Worm (Caenorhabditis elegans): ENCODE results near the gene srbc-33.

DNA sequence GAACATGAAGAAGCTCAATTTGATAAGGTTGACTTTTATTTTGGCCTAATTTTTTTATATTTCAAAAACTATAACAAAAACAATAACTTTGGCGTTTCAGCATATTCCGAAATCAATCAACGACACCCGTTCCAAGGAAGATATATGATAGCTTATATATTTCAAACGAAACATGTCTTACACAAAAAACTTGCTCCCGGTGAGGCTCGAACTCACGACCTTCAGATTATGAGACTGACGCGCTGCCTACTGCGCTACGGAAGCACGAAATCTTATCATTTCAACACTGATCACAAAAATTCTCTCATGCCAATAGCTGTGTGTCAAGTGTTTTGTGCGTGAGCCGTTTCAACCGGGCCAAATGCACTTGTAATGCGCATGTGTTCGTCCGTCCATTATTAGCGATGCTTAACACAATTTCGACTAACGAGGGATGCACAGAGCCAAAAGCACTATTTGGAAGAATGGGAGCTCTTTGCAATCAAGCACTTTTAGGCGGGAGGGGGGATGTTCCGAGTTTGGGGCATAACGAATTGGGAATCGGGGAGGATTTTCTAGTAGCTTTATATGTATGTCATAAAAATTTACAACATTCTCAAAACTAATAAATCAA is 29.4 kb downstream of the srbc-33 start:
- TF ChIP-seq nhr-6 (tag; optimal IDR thresholded peaks at IDR 0.05) (no peak), mbf-1 (tag; optimal IDR thresholded peaks at IDR 0.05) (no peak)

Data from whole organism, L2 larva.